In genomic region chr3R:21722457-21722856, dm6 we compare ENCODE assay signal across 1 fruit fly cellular context.
TF ChIP-seq lines count a peak whose summit lies in the region.

No protein-coding gene starts in this region.

TF ChIP-seq in whole organism, prepupa, 60 proteins besides CTCF, POLR2A, EP300 and RAD21 (continued from another document):
- TF ChIP-seq Smox (GFP tag; optimal IDR thresholded peaks at IDR 0.05; lab: Kevin White, UChicago) (no peak), fkh (GFP tag; optimal IDR thresholded peaks at IDR 0.05; lab: Kevin White, UChicago) (no peak), CG32006 (GFP tag; optimal IDR thresholded peaks at IDR 0.05; lab: Kevin White, UChicago) (peak; percentile 51), CG8632 (GFP tag; optimal IDR thresholded peaks at IDR 0.05; lab: Kevin White, UChicago) (no peak), CG31627 (GFP tag; optimal IDR thresholded peaks at IDR 0.05; lab: Kevin White, UChicago) (no peak), CG8119 (GFP tag; IDR thresholded peaks at IDR 0.05; lab: Robert Waterston, UW) (no peak), Eip75B (GFP tag; optimal IDR thresholded peaks at IDR 0.05; lab: Kevin White, UChicago) (no peak), CG10669 (GFP tag; optimal IDR thresholded peaks at IDR 0.05; lab: Kevin White, UChicago) (no peak), spab (GFP tag; optimal IDR thresholded peaks at IDR 0.05; lab: Kevin White, UChicago) (peak; percentile 21), CG6792 (GFP tag; optimal IDR thresholded peaks at IDR 0.05; lab: Kevin White, UChicago) (no peak), Gug (GFP tag; IDR thresholded peaks at IDR 0.05; lab: Robert Waterston, UW) (no peak), CG3032 (tag; optimal IDR thresholded peaks at IDR 0.05; lab: Kevin White, UChicago) (peak; percentile 24)
